Fruit fly (Drosophila melanogaster) whole organism, embryonic: ENCODE results near the gene Pex7.

Experiments used
- Adf1 ChIP-seq: fragments of 200-800 bp; sonication (Bioruptor generic); IDR thresholded peaks from 2 replicates; pipeline ENCODE4 v1.3.6; 2022; ENCODE audit warnings: missing biosample characterization, missing genetic modification characterization
- CG10543 ChIP-seq: fragments of 200-800 bp; sonication (Bioruptor generic); optimal IDR thresholded peaks from 3 replicates; lab custom pipeline; 2017; ENCODE audit warnings: missing biosample characterization, mild to moderate bottlenecking, missing genetic modification characterization, moderate library complexity
- CG11247 ChIP-seq: fragments of 200-800 bp; sonication (Bioruptor generic); IDR thresholded peaks from 2 replicates; pipeline ENCODE4 v1.3.6; 2022; ENCODE audit warnings: missing biosample characterization, missing genetic modification characterization
- CG13624 ChIP-seq: fragments of 200-800 bp; sonication (Bioruptor generic); optimal IDR thresholded peaks from 2 replicates; lab custom pipeline; 2016; ENCODE audit warnings: missing biosample characterization, missing genetic modification characterization
- CG13775 ChIP-seq: fragments of 200-800 bp; sonication (Bioruptor generic); optimal IDR thresholded peaks from 3 replicates; lab custom pipeline; 2017; ENCODE audit warnings: missing biosample characterization, mild to moderate bottlenecking, missing genetic modification characterization
- CG14441 ChIP-seq: fragments of 200-800 bp; sonication (Bioruptor generic); IDR thresholded peaks from 2 replicates; pipeline ENCODE4 v1.3.6; 2022; ENCODE audit warnings: missing biosample characterization, missing genetic modification characterization
- CG1832 ChIP-seq: fragments of 200-800 bp; sonication (Bioruptor generic); optimal IDR thresholded peaks from 2 replicates; lab custom pipeline; 2017; ENCODE audit warnings: missing biosample characterization, mild to moderate bottlenecking, missing genetic modification characterization, inconsistent platforms
- CG18764 ChIP-seq: fragments of 200-800 bp; sonication (Bioruptor generic); optimal IDR thresholded peaks from 3 replicates; lab custom pipeline; 2016; ENCODE audit warnings: missing biosample characterization, missing genetic modification characterization
- CG2116 ChIP-seq: fragments of 200-800 bp; sonication (Bioruptor generic); optimal IDR thresholded peaks from 3 replicates; lab custom pipeline; 2018; ENCODE audit warnings: missing biosample characterization, mild to moderate bottlenecking, missing genetic modification characterization
- CG2120 ChIP-seq: fragments of 200-800 bp; sonication (Bioruptor generic); optimal IDR thresholded peaks from 3 replicates; lab custom pipeline; 2016; ENCODE audit warnings: missing biosample characterization, missing genetic modification characterization
- CG2199 ChIP-seq: fragments of 200-800 bp; sonication (Bioruptor generic); IDR thresholded peaks from 3 replicates; pipeline ENCODE4 v1.3.6; 2022; ENCODE audit warnings: missing biosample characterization, missing genetic modification characterization
- CG2202 ChIP-seq: fragments of 200-800 bp; sonication (Bioruptor generic); optimal IDR thresholded peaks from 2 replicates; lab custom pipeline; 2018; ENCODE audit warnings: missing biosample characterization, mild to moderate bottlenecking, missing genetic modification characterization
- CG2712 ChIP-seq: fragments of 200-800 bp; optimal IDR thresholded peaks from 3 replicates; lab custom pipeline; 2019; ENCODE audit warnings: missing biosample characterization, mild to moderate bottlenecking, missing genetic modification characterization, moderate library complexity
- CG2889 ChIP-seq: fragments of 200-800 bp; sonication (Bioruptor generic); IDR thresholded peaks from 3 replicates; pipeline ENCODE4 v1.3.6; 2022; ENCODE audit warnings: missing biosample characterization, missing genetic modification characterization
- CG3995 ChIP-seq: fragments of 200-800 bp; sonication (Bioruptor generic); optimal IDR thresholded peaks from 3 replicates; lab custom pipeline; 2016; ENCODE audit warnings: missing biosample characterization, missing genetic modification characterization
- CG43689 ChIP-seq: fragments of 200-800 bp; sonication (Bioruptor generic); IDR thresholded peaks from 2 replicates; pipeline ENCODE4 v1.3.6; 2022; ENCODE audit warnings: missing biosample characterization, missing genetic modification characterization
- CG6175 ChIP-seq: fragments of 200-800 bp; sonication (Bioruptor generic); IDR thresholded peaks from 3 replicates; pipeline ENCODE4 v1.3.6; 2022; ENCODE audit warnings: missing biosample characterization, missing genetic modification characterization
- CG6272 ChIP-seq: fragments of 200-800 bp; sonication (Bioruptor generic); IDR thresholded peaks from 2 replicates; pipeline ENCODE4 v1.3.6; 2022; ENCODE audit warnings: missing biosample characterization, missing genetic modification characterization
- CG6689 ChIP-seq: fragments of 200-800 bp; sonication (Bioruptor generic); IDR thresholded peaks from 2 replicates; pipeline ENCODE4 v1.3.6; 2022; ENCODE audit warnings: missing biosample characterization, missing genetic modification characterization
- CG8765 ChIP-seq: fragments of 200-800 bp; sonication (Bioruptor generic); IDR thresholded peaks from 2 replicates; pipeline ENCODE4 v1.3.6; 2022; ENCODE audit warnings: missing biosample characterization, missing genetic modification characterization
- CG9932 ChIP-seq: fragments of 200-800 bp; sonication (Bioruptor generic); IDR thresholded peaks from 2 replicates; pipeline ENCODE4 v1.3.6; 2022; ENCODE audit warnings: missing biosample characterization, missing genetic modification characterization
- Doc2 ChIP-seq: fragments of 200-800 bp; sonication (Bioruptor generic); IDR thresholded peaks from 2 replicates; pipeline ENCODE4 v1.3.6; 2022; ENCODE audit warnings: missing biosample characterization, missing genetic modification characterization
- Fer3 ChIP-seq: fragments of 200-800 bp; sonication (Bioruptor generic); optimal IDR thresholded peaks from 2 replicates; lab custom pipeline; 2018; ENCODE audit warnings: missing biosample characterization, mild to moderate bottlenecking, missing genetic modification characterization, moderate library complexity
- Hmx ChIP-seq: fragments of 200-800 bp; sonication (Bioruptor generic); optimal IDR thresholded peaks from 2 replicates; lab custom pipeline; 2016; ENCODE audit warnings: missing biosample characterization, missing genetic modification characterization
- Hr51 ChIP-seq, 2 experiments: fragments of 200-800 bp; sonication (Bioruptor generic); optimal IDR thresholded peaks; 2 replicates in 1 of 2; 3 replicates in 1 of 2; lab custom pipeline; 2016 to 2018; ENCODE audit warnings: missing biosample characterization in 2 of 2, missing genetic modification characterization in 2 of 2, mild to moderate bottlenecking in 1 of 2, moderate library complexity in 1 of 2
- Neu2 ChIP-seq: fragments of 200-800 bp; sonication (Bioruptor generic); optimal IDR thresholded peaks from 3 replicates; lab custom pipeline; 2016; ENCODE audit warnings: missing biosample characterization, missing genetic modification characterization, borderline replicate concordance
- Opbp ChIP-seq: fragments of 200-800 bp; sonication (Bioruptor generic); IDR thresholded peaks from 3 replicates; pipeline ENCODE4 v1.3.6; 2022; ENCODE audit warnings: missing biosample characterization, missing genetic modification characterization; ENCODE audit not compliant: partially characterized antibody
- PHDP ChIP-seq: fragments of 200-800 bp; sonication (Bioruptor generic); optimal IDR thresholded peaks from 3 replicates; lab custom pipeline; 2018; ENCODE audit warnings: missing biosample characterization, mild to moderate bottlenecking, missing genetic modification characterization, moderate library complexity
- ap ChIP-seq: fragments of 200-800 bp; sonication (Bioruptor generic); IDR thresholded peaks from 2 replicates; pipeline ENCODE4 v1.3.6; 2022; ENCODE audit warnings: missing biosample characterization, missing genetic modification characterization
- bigmax ChIP-seq: fragments of 200-800 bp; sonication (Bioruptor generic); optimal IDR thresholded peaks from 2 replicates; lab custom pipeline; 2018; ENCODE audit warnings: missing biosample characterization, mild to moderate bottlenecking, missing genetic modification characterization
- chm ChIP-seq: fragments of 200-800 bp; sonication (Bioruptor generic); IDR thresholded peaks from 2 replicates; pipeline ENCODE4 v1.3.6; 2022; ENCODE audit warnings: missing biosample characterization, missing genetic modification characterization
- crol ChIP-seq: fragments of 200-800 bp; sonication (Bioruptor generic); IDR thresholded peaks from 2 replicates; pipeline ENCODE4 v1.3.6; 2022; ENCODE audit warnings: missing biosample characterization, missing genetic modification characterization
- crp ChIP-seq, 2 experiments: fragments of 200-800 bp; sonication (Bioruptor generic); optimal IDR thresholded peaks; 2 replicates in 1 of 2; 3 replicates in 1 of 2; lab custom pipeline; 2017; ENCODE audit warnings: missing biosample characterization in 2 of 2, missing genetic modification characterization in 2 of 2, mild to moderate bottlenecking in 1 of 2, moderate library complexity in 1 of 2
- danr ChIP-seq: fragments of 200-800 bp; sonication (Bioruptor generic); IDR thresholded peaks from 2 replicates; pipeline ENCODE4 v1.3.6; 2022; ENCODE audit warnings: missing biosample characterization, missing genetic modification characterization
- dm ChIP-seq: fragments of 200-800 bp; sonication (Bioruptor generic); optimal IDR thresholded peaks from 3 replicates; lab custom pipeline; 2016; ENCODE audit warnings: missing biosample characterization, missing genetic modification characterization
- dmrt11E ChIP-seq: fragments of 200-800 bp; sonication (Bioruptor generic); optimal IDR thresholded peaks from 3 replicates; lab custom pipeline; 2018; ENCODE audit warnings: missing biosample characterization, mild to moderate bottlenecking, missing genetic modification characterization, moderate library complexity
- dysf ChIP-seq: fragments of 200-800 bp; sonication (Bioruptor generic); IDR thresholded peaks from 3 replicates; pipeline ENCODE4 v1.3.6; 2022; ENCODE audit warnings: missing biosample characterization, missing genetic modification characterization
- ewg ChIP-seq: fragments of 200-800 bp; sonication (Bioruptor generic); optimal IDR thresholded peaks from 3 replicates; lab custom pipeline; 2017; ENCODE audit warnings: mild to moderate bottlenecking, missing biosample characterization, missing genetic modification reagents, missing genetic modification characterization
- fd102C ChIP-seq: fragments of 200-800 bp; sonication (Bioruptor generic); optimal IDR thresholded peaks from 2 replicates; lab custom pipeline; 2018; ENCODE audit warnings: missing biosample characterization, mild to moderate bottlenecking, missing genetic modification characterization, moderate library complexity
- ken ChIP-seq: fragments of 200-800 bp; sonication (Bioruptor generic); IDR thresholded peaks from 3 replicates; pipeline ENCODE4 v1.3.6; 2022; ENCODE audit warnings: missing biosample characterization, missing genetic modification characterization
- mirr ChIP-seq: fragments of 200-800 bp; sonication (Bioruptor generic); optimal IDR thresholded peaks from 3 replicates; lab custom pipeline; 2018; ENCODE audit warnings: missing biosample characterization, mild to moderate bottlenecking, missing genetic modification characterization
- p53 ChIP-seq: fragments of 200-800 bp; sonication (Bioruptor generic); optimal IDR thresholded peaks from 2 replicates; lab custom pipeline; 2016; ENCODE audit warnings: missing biosample characterization, missing genetic modification characterization
- pfk ChIP-seq: fragments of 200-800 bp; sonication (Bioruptor generic); optimal IDR thresholded peaks from 2 replicates; lab custom pipeline; 2018; ENCODE audit warnings: missing biosample characterization, mild to moderate bottlenecking, missing genetic modification characterization, moderate library complexity
- pita ChIP-seq: fragments of 200-800 bp; sonication (Bioruptor generic); optimal IDR thresholded peaks from 2 replicates; lab custom pipeline; 2017; ENCODE audit warnings: missing biosample characterization, mild to moderate bottlenecking, missing genetic modification characterization
- pnt ChIP-seq: fragments of 200-800 bp; sonication (Bioruptor generic); optimal IDR thresholded peaks from 3 replicates; lab custom pipeline; 2016; ENCODE audit warnings: missing biosample characterization, missing genetic modification characterization
- row ChIP-seq: fragments of 200-800 bp; sonication (Bioruptor generic); IDR thresholded peaks from 3 replicates; pipeline ENCODE4 v1.3.6; 2022; ENCODE audit warnings: missing biosample characterization, missing genetic modification characterization
- schlank ChIP-seq: fragments of 200-800 bp; sonication (Bioruptor generic); optimal IDR thresholded peaks from 2 replicates; lab custom pipeline; 2018; ENCODE audit warnings: missing biosample characterization, mild to moderate bottlenecking, missing genetic modification characterization
- sim ChIP-seq: fragments of 200-800 bp; sonication (Bioruptor generic); IDR thresholded peaks from 2 replicates; pipeline ENCODE4 v1.3.6; 2022; ENCODE audit warnings: missing biosample characterization, missing genetic modification characterization
- tap ChIP-seq: fragments of 200-800 bp; optimal IDR thresholded peaks from 3 replicates; lab custom pipeline; 2019; ENCODE audit warnings: missing biosample characterization, mild to moderate bottlenecking, missing genetic modification characterization, moderate library complexity
- tin ChIP-seq: fragments of 200-800 bp; sonication (Bioruptor generic); optimal IDR thresholded peaks from 3 replicates; lab custom pipeline; 2016; ENCODE audit warnings: missing biosample characterization, missing genetic modification characterization
- toy ChIP-seq: fragments of 200-800 bp; sonication (Bioruptor generic); IDR thresholded peaks from 2 replicates; pipeline ENCODE4 v1.3.6; 2022; ENCODE audit warnings: missing biosample characterization, missing genetic modification characterization
- zf30C ChIP-seq: fragments of 200-800 bp; sonication (Bioruptor generic); optimal IDR thresholded peaks from 3 replicates; lab custom pipeline; 2018; ENCODE audit warnings: missing biosample characterization, mild to moderate bottlenecking, missing genetic modification characterization

Pex7 gene

DNA sequence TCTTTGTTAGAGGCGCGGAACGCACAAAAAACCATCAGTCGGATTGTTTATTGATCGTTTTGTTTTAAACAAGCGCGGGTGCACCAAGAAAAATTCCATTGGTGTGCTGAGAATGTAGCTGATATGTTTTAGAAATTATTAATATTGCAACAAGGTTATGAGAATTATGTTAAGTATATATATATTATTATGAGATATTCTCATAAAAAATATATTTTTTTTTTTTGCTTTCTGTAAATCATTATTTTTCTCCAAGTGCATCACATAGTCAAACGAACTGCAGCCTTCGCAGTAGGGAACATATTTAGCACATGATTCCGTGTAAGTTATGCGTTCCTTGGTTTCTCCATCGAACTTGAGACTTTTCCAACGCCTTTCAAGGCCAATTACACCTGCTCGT, 18.0 kb upstream of the Pex7 start (continued):
- TF ChIP-seq PHDP (tag; lab: Kevin White, UChicago), result peak; percentile 70
- TF ChIP-seq CG18764 (GFP tag; lab: Kevin White, UChicago), result peak; percentile 19
- no peak for TF ChIP-seq CG2199 (GFP tag; lab: Robert Waterston, UW)
- peak; percentile 77 for TF ChIP-seq CG14441 (GFP tag; lab: Robert Waterston, UW)
- no peak for TF ChIP-seq CG2120
- peak; percentile 90 for TF ChIP-seq CG2712
- TF ChIP-seq CG6689 (GFP tag; lab: Robert Waterston, UW), result peak; percentile 86
- peak; percentile 60; the same call in 1 of the 2 replicates for TF ChIP-seq toy
- TF ChIP-seq Hmx (GFP tag; lab: Kevin White, UChicago), result no peak
- no peak for TF ChIP-seq bigmax (GFP tag; lab: Kevin White, UChicago)
- no peak for TF ChIP-seq schlank (tag; lab: Kevin White, UChicago)
- no peak for TF ChIP-seq mirr
- peak; percentile 69 for TF ChIP-seq Fer3 (tag; lab: Kevin White, UChicago)
- TF ChIP-seq Adf1, result no peak
- TF ChIP-seq crol (GFP tag; lab: Robert Waterston, UW), result no peak
- no peak for TF ChIP-seq fd102C
- no peak for TF ChIP-seq CG3995 (GFP tag; lab: Kevin White, UChicago)
- TF ChIP-seq tin (GFP tag; lab: Kevin White, UChicago), result peak; percentile 48
- no peak for TF ChIP-seq CG13624 (GFP tag; lab: Kevin White, UChicago)
- peak; percentile 50 for TF ChIP-seq ap (GFP tag; lab: Robert Waterston, UW)
- no peak for TF ChIP-seq sim
- peak; percentile 30 for TF ChIP-seq CG10543
- TF ChIP-seq CG13775 (GFP tag; lab: Kevin White, UChicago), result peak; percentile 33
- no peak for TF ChIP-seq CG8765
- no peak for TF ChIP-seq Neu2
- TF ChIP-seq pita (GFP tag; lab: Kevin White, UChicago), result no peak
- peak; percentile 82 for TF ChIP-seq CG6272 (GFP tag; lab: Robert Waterston, UW)
- TF ChIP-seq CG9932 (GFP tag; lab: Robert Waterston, UW), result peak; percentile 46
- TF ChIP-seq zf30C (GFP tag; lab: Kevin White, UChicago), result peak; percentile 15
- TF ChIP-seq CG2116 (GFP tag; lab: Kevin White, UChicago), result no peak
- TF ChIP-seq Opbp (GFP tag; lab: Robert Waterston, UW), result no peak
- TF ChIP-seq pfk, result no peak
- TF ChIP-seq CG2202 (tag; lab: Kevin White, UChicago), result peak; percentile 13
- no peak for TF ChIP-seq chm (GFP tag; lab: Robert Waterston, UW)
- TF ChIP-seq row, result peak; percentile 81
- TF ChIP-seq pnt (GFP tag; lab: Kevin White, UChicago), result no peak
- 0 out of 3 replicates have a peak, but pooled peaks have one; percentile 11 for TF ChIP-seq CG2889
- no peak for TF ChIP-seq p53 (GFP tag; lab: Kevin White, UChicago)
- no peak for TF ChIP-seq CG1832 (GFP tag; lab: Kevin White, UChicago)
- TF ChIP-seq ken, result no peak
- TF ChIP-seq Hr51 (GFP tag; optimal IDR thresholded peaks at IDR 0.05; lab: Kevin White, UChicago), result no peak
- no peak for TF ChIP-seq crp (GFP tag; optimal IDR thresholded peaks at IDR 0.05; lab: Kevin White, UChicago)
- TF ChIP-seq tap (tag; lab: Kevin White, UChicago), result peak; percentile 58
- TF ChIP-seq danr, result peak; percentile 21; the same call in 1 of the 2 replicates
- peak; percentile 88 for TF ChIP-seq dysf (GFP tag; lab: Robert Waterston, UW)
- peak; percentile 57 for TF ChIP-seq CG11247
- TF ChIP-seq dm (GFP tag; lab: Kevin White, UChicago), result no peak
- peak; percentile 21 for TF ChIP-seq ewg (GFP tag; lab: Kevin White, UChicago)
- TF ChIP-seq Doc2 (GFP tag; lab: Robert Waterston, UW), result no peak
- TF ChIP-seq dmrt11E, result peak; percentile 55
- TF ChIP-seq CG43689 (GFP tag; lab: Robert Waterston, UW), result no peak
- no peak for TF ChIP-seq CG6175 (GFP tag; lab: Robert Waterston, UW)
